Fruit fly (Drosophila melanogaster) whole organism, prepupa: ENCODE results near the gene CG10638.

Experiments
- CG10669 ChIP-seq: fragments of 200-800 bp; sonication (Bioruptor generic); optimal IDR thresholded peaks from 3 replicates; lab custom pipeline; 2018; ENCODE audit warnings: missing biosample characterization, mild to moderate bottlenecking, missing genetic modification characterization, moderate library complexity
- CG11294 ChIP-seq: fragments of 200-800 bp; sonication (Bioruptor generic); IDR thresholded peaks from 2 replicates; pipeline ENCODE4 v1.3.6; 2022; ENCODE audit warnings: missing biosample characterization, missing genetic modification characterization
- CG11762 ChIP-seq: fragments of 200-800 bp; sonication (Bioruptor generic); optimal IDR thresholded peaks from 3 replicates; lab custom pipeline; 2016; ENCODE audit warnings: missing biosample characterization, missing genetic modification characterization; ENCODE audit not compliant: insufficient read depth
- CG11902 ChIP-seq: fragments of 200-800 bp; sonication (Bioruptor generic); optimal IDR thresholded peaks from 3 replicates; lab custom pipeline; 2016; ENCODE audit warnings: missing biosample characterization, missing genetic modification characterization
- CG15336 ChIP-seq: fragments of 200-800 bp; sonication (Bioruptor generic); IDR thresholded peaks from 2 replicates; pipeline ENCODE4 v1.3.6; 2022; ENCODE audit warnings: missing biosample characterization, missing genetic modification characterization
- CG1621 ChIP-seq: fragments of 200-800 bp; sonication (Bioruptor generic); optimal IDR thresholded peaks from 3 replicates; lab custom pipeline; 2018; ENCODE audit warnings: missing biosample characterization, mild to moderate bottlenecking, missing genetic modification characterization
- CG16779 ChIP-seq: fragments of 200-800 bp; sonication (Bioruptor generic); optimal IDR thresholded peaks from 3 replicates; lab custom pipeline; 2017; ENCODE audit warnings: missing biosample characterization, mild to moderate bottlenecking, missing genetic modification characterization
- CG3032 ChIP-seq: fragments of 200-800 bp; optimal IDR thresholded peaks from 2 replicates; lab custom pipeline; 2019; ENCODE audit warnings: missing biosample characterization, mild to moderate bottlenecking, missing genetic modification characterization, moderate library complexity
- CG31627 ChIP-seq: fragments of 200-800 bp; sonication (Bioruptor generic); optimal IDR thresholded peaks from 3 replicates; lab custom pipeline; 2016; ENCODE audit warnings: missing biosample characterization, missing genetic modification characterization
- CG34406 ChIP-seq: fragments of 200-800 bp; sonication (Bioruptor generic); optimal IDR thresholded peaks from 3 replicates; lab custom pipeline; 2016; ENCODE audit warnings: missing biosample characterization, missing genetic modification characterization
- CG4318 ChIP-seq: fragments of 200-800 bp; sonication (Bioruptor generic); optimal IDR thresholded peaks from 3 replicates; lab custom pipeline; 2017; ENCODE audit warnings: missing biosample characterization, mild to moderate bottlenecking, missing genetic modification characterization
- CG6163 ChIP-seq: fragments of 200-800 bp; sonication (Bioruptor generic); IDR thresholded peaks from 3 replicates; pipeline ENCODE4 v1.3.6; 2022; ENCODE audit warnings: missing biosample characterization, missing genetic modification characterization
- CG6276 ChIP-seq: fragments of 200-800 bp; sonication (Bioruptor generic); optimal IDR thresholded peaks from 2 replicates; lab custom pipeline; 2017; ENCODE audit warnings: missing biosample characterization, mild to moderate bottlenecking, missing genetic modification characterization
- CG6808 ChIP-seq: fragments of 200-800 bp; sonication (Bioruptor generic); optimal IDR thresholded peaks from 3 replicates; lab custom pipeline; 2017; ENCODE audit warnings: missing biosample characterization, missing genetic modification characterization, mild to moderate bottlenecking, moderate library complexity, missing genetic modification reagents
- CG6854 ChIP-seq: fragments of 200-800 bp; sonication (Bioruptor generic); optimal IDR thresholded peaks from 2 replicates; lab custom pipeline; 2017; ENCODE audit warnings: missing biosample characterization, mild to moderate bottlenecking, missing genetic modification characterization
- CG7368 ChIP-seq: fragments of 200-800 bp; sonication (Bioruptor generic); optimal IDR thresholded peaks from 3 replicates; lab custom pipeline; 2016; ENCODE audit warnings: missing biosample characterization, missing genetic modification characterization
- CG8119 ChIP-seq: fragments of 200-800 bp; sonication (Bioruptor generic); IDR thresholded peaks from 3 replicates; pipeline ENCODE4 v1.3.6; 2022; ENCODE audit warnings: missing biosample characterization, missing genetic modification characterization
- CG8319 ChIP-seq: fragments of 200-800 bp; sonication (Bioruptor generic); optimal IDR thresholded peaks from 3 replicates; lab custom pipeline; 2016; ENCODE audit warnings: missing biosample characterization, missing genetic modification characterization
- CG8632 ChIP-seq: fragments of 200-800 bp; sonication (Bioruptor generic); optimal IDR thresholded peaks from 3 replicates; lab custom pipeline; 2016; ENCODE audit warnings: missing biosample characterization, missing genetic modification characterization
- Eip75B ChIP-seq: fragments of 200-800 bp; sonication (Bioruptor generic); optimal IDR thresholded peaks from 3 replicates; lab custom pipeline; 2016; ENCODE audit warnings: missing biosample characterization, missing genetic modification characterization
- Eip78C ChIP-seq: fragments of 200-800 bp; sonication (Bioruptor generic); peaks from one replicate; lab custom pipeline; 2016; ENCODE audit warnings: missing biosample characterization, missing genetic modification characterization
- Eip93F ChIP-seq: fragments of 200-800 bp; sonication (Bioruptor generic); optimal IDR thresholded peaks from 2 replicates; lab custom pipeline; 2016; ENCODE audit warnings: missing biosample characterization, mild to moderate bottlenecking, missing genetic modification characterization
- Ets21C ChIP-seq: fragments of 200-800 bp; sonication (Bioruptor generic); optimal IDR thresholded peaks from 3 replicates; lab custom pipeline; 2016; ENCODE audit warnings: missing biosample characterization, missing genetic modification characterization
- Ets96B ChIP-seq: fragments of 200-800 bp; optimal IDR thresholded peaks from 2 replicates; lab custom pipeline; 2019; ENCODE audit warnings: missing biosample characterization, mild to moderate bottlenecking, missing genetic modification characterization, moderate library complexity
- Gug ChIP-seq: fragments of 200-800 bp; sonication (Bioruptor generic); IDR thresholded peaks from 2 replicates; pipeline ENCODE4 v1.3.6; 2022; ENCODE audit warnings: missing biosample characterization, missing genetic modification characterization
- Hr38 ChIP-seq: sonication (Bioruptor generic); optimal IDR thresholded peaks from 2 replicates; lab custom pipeline; 2016; ENCODE audit warnings: missing biosample characterization, missing genetic modification characterization
- Hr4 ChIP-seq: fragments of 200-800 bp; sonication (Bioruptor generic); optimal IDR thresholded peaks from 3 replicates; lab custom pipeline; 2016; ENCODE audit warnings: missing biosample characterization, missing genetic modification characterization
- Lpt ChIP-seq: fragments of 200-800 bp; sonication (Bioruptor generic); optimal IDR thresholded peaks from 3 replicates; lab custom pipeline; 2016; ENCODE audit warnings: missing biosample characterization, missing genetic modification characterization
- Met ChIP-seq: fragments of 200-800 bp; sonication (Bioruptor generic); optimal IDR thresholded peaks from 3 replicates; lab custom pipeline; 2016; ENCODE audit warnings: missing biosample characterization, missing genetic modification characterization
- OdsH ChIP-seq: fragments of 200-800 bp; sonication (Bioruptor generic); optimal IDR thresholded peaks from 3 replicates; lab custom pipeline; 2016; ENCODE audit warnings: missing biosample characterization, missing genetic modification characterization
- Smox ChIP-seq: fragments of 200-800 bp; sonication (Bioruptor generic); optimal IDR thresholded peaks from 3 replicates; lab custom pipeline; 2016; ENCODE audit warnings: missing biosample characterization, missing genetic modification characterization
- Sox102F ChIP-seq: fragments of 200-800 bp; sonication (Bioruptor generic); optimal IDR thresholded peaks from 2 replicates; lab custom pipeline; 2016; ENCODE audit warnings: missing biosample characterization, mild to moderate bottlenecking, missing genetic modification characterization
- Sox14 ChIP-seq: fragments of 200-800 bp; sonication (Bioruptor generic); optimal IDR thresholded peaks from 3 replicates; lab custom pipeline; 2016; ENCODE audit warnings: missing biosample characterization, missing genetic modification characterization
- Sox15 ChIP-seq: fragments of 200-800 bp; sonication (Bioruptor generic); optimal IDR thresholded peaks from 3 replicates; lab custom pipeline; 2016; ENCODE audit warnings: missing biosample characterization, missing genetic modification characterization
- achi ChIP-seq: fragments of 200-800 bp; sonication (Bioruptor generic); optimal IDR thresholded peaks from 3 replicates; lab custom pipeline; 2016; ENCODE audit warnings: missing biosample characterization, missing genetic modification characterization
- cyc ChIP-seq: fragments of 200-800 bp; sonication (Bioruptor generic); optimal IDR thresholded peaks from 3 replicates; lab custom pipeline; 2016; ENCODE audit warnings: missing biosample characterization, missing genetic modification characterization
- dac ChIP-seq: fragments of 200-800 bp; sonication (Bioruptor generic); optimal IDR thresholded peaks from 2 replicates; lab custom pipeline; 2017; ENCODE audit warnings: missing biosample characterization, mild to moderate bottlenecking, missing genetic modification characterization
- eg ChIP-seq: fragments of 200-800 bp; sonication (Bioruptor generic); IDR thresholded peaks from 3 replicates; pipeline ENCODE4 v1.3.6; 2022; ENCODE audit warnings: missing biosample characterization, missing genetic modification characterization
- esn ChIP-seq: fragments of 200-800 bp; sonication (Bioruptor generic); optimal IDR thresholded peaks from 2 replicates; lab custom pipeline; 2016; ENCODE audit warnings: missing biosample characterization, mild to moderate bottlenecking, missing genetic modification characterization, moderate library complexity
- fd85E ChIP-seq: fragments of 200-800 bp; sonication (Bioruptor generic); optimal IDR thresholded peaks from 3 replicates; lab custom pipeline; 2016; ENCODE audit warnings: missing biosample characterization, missing genetic modification characterization
- fkh ChIP-seq: fragments of 200-800 bp; sonication (Bioruptor generic); optimal IDR thresholded peaks from 3 replicates; lab custom pipeline; 2017; ENCODE audit warnings: missing biosample characterization, mild to moderate bottlenecking, missing genetic modification characterization, moderate library complexity
- lz ChIP-seq: fragments of 200-800 bp; sonication (Bioruptor generic); optimal IDR thresholded peaks from 3 replicates; lab custom pipeline; 2016; ENCODE audit warnings: missing biosample characterization, missing genetic modification characterization
- net ChIP-seq: fragments of 200-800 bp; sonication (Bioruptor generic); optimal IDR thresholded peaks from 3 replicates; lab custom pipeline; 2016; ENCODE audit warnings: missing biosample characterization, missing genetic modification characterization
- pdm3 ChIP-seq: fragments of 200-800 bp; sonication (Bioruptor generic); optimal IDR thresholded peaks from 3 replicates; lab custom pipeline; 2016; ENCODE audit warnings: missing biosample characterization, missing genetic modification characterization
- salr ChIP-seq, 2 experiments: fragments of 200-800 bp; sonication (Bioruptor generic); optimal IDR thresholded peaks; 3 replicates each; lab custom pipeline; 2016 to 2018; ENCODE audit warnings: missing biosample characterization in 2 of 2, missing genetic modification characterization in 2 of 2, mild to moderate bottlenecking in 1 of 2
- spab ChIP-seq: fragments of 200-800 bp; sonication (Bioruptor generic); optimal IDR thresholded peaks from 2 replicates; lab custom pipeline; 2017; ENCODE audit warnings: missing biosample characterization, mild to moderate bottlenecking, missing genetic modification characterization, missing genetic modification reagents
- ss ChIP-seq, 2 experiments: fragments of 200-800 bp; sonication (Bioruptor generic); optimal IDR thresholded peaks; 2 replicates in 1 of 2; 3 replicates in 1 of 2; lab custom pipeline; 2017 to 2018; ENCODE audit warnings: mild to moderate bottlenecking in 2 of 2, missing biosample characterization in 2 of 2, missing genetic modification characterization in 2 of 2, moderate library complexity in 1 of 2
- svp ChIP-seq: fragments of 200-800 bp; sonication (Bioruptor generic); peaks from one replicate; lab custom pipeline; 2016; ENCODE audit warnings: missing biosample characterization, missing genetic modification characterization
- vri ChIP-seq: fragments of 200-800 bp; sonication (Bioruptor generic); optimal IDR thresholded peaks from 3 replicates; lab custom pipeline; 2016; ENCODE audit warnings: missing biosample characterization, mild to moderate bottlenecking, missing genetic modification characterization

The CG10638 gene

DNA sequence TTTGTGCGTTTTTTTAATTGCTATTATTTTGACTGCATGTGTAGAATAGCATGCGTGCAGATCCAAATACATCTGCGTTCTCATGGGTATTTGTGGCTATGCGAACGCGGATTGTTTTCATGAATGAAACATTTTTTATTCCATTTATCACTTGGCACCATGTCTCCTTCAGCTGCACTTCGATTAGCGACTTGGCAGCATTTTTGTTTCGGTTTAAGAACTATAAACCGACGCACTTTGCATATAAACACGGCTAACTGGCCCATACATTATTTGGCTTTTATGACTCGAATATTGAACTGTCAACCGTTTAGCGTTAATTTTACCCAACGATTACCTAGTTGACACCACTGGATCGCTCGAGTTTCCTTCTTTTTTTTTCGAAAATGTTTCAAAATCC is 16.6 kb downstream of the CG10638 start:
- no peak for TF ChIP-seq fkh (GFP tag; lab: Kevin White, UChicago)
- no peak for TF ChIP-seq CG1621 (tag; lab: Kevin White, UChicago)
- TF ChIP-seq eg (GFP tag; lab: Robert Waterston, UW) = 0 out of 3 replicates have a peak, but pooled peaks have one; percentile 23
- no peak for TF ChIP-seq CG11294
- peak; percentile 24 for TF ChIP-seq Eip78C (GFP tag; lab: Kevin White, UChicago)
- no peak for TF ChIP-seq CG31627 (GFP tag; lab: Kevin White, UChicago)
- peak; percentile 91 for TF ChIP-seq CG6808 (GFP tag; lab: Kevin White, UChicago)
- TF ChIP-seq CG16779 = no peak
- TF ChIP-seq salr (GFP tag; optimal IDR thresholded peaks at IDR 0.05; lab: Kevin White, UChicago) = no peak
- no peak for TF ChIP-seq Ets21C (GFP tag; lab: Kevin White, UChicago)

DNA sequence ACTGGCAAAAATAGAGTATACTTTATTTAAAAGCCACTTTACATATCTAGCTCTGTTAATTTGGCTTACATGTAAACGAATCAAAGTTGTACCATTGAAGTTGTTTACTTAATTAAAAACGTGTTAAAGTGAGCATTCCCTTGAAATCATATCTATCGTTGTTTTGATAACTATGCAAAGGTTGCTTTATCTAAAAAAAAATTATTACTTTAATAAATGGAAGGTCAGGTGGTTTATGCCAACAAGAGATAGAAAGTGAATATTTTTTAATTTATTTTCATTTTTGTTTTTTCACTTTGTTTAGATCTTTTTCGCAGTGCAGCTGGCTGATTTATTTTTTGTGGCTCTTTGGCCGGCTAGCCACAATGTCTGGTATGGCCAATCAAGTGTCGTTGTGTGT is 18.2 kb downstream of the CG10638 start:
- peak; percentile 67 for TF ChIP-seq CG3032 (tag; lab: Kevin White, UChicago)
- TF ChIP-seq Sox102F (GFP tag; lab: Kevin White, UChicago) = peak; percentile 22
- TF ChIP-seq OdsH (GFP tag; lab: Kevin White, UChicago) = peak; percentile 83
- peak; percentile 57 for TF ChIP-seq Met (GFP tag; lab: Kevin White, UChicago)
- peak; percentile 84 for TF ChIP-seq CG4318
- TF ChIP-seq Smox = peak; percentile 40
- peak in 1 of 2 experiments; percentile 9 for TF ChIP-seq ss (GFP tag; optimal IDR thresholded peaks at IDR 0.05; lab: Kevin White, UChicago)
- TF ChIP-seq spab = peak; percentile 40
- TF ChIP-seq CG8119 (GFP tag; lab: Robert Waterston, UW) = peak; percentile 91
- peak; percentile 75 for TF ChIP-seq Sox14 (GFP tag; lab: Kevin White, UChicago)
- peak; percentile 85 for TF ChIP-seq net
- peak; percentile 54 for TF ChIP-seq CG8632 (GFP tag; lab: Kevin White, UChicago)
- TF ChIP-seq Eip93F = no peak
- TF ChIP-seq CG6854 (GFP tag; lab: Kevin White, UChicago) = no peak
- peak; percentile 29 for TF ChIP-seq CG31627 (GFP tag; lab: Kevin White, UChicago)
- TF ChIP-seq salr (GFP tag; optimal IDR thresholded peaks at IDR 0.05; lab: Kevin White, UChicago) = peak in 1 of 2 experiments; percentile 85
- peak; percentile 78 for TF ChIP-seq pdm3 (GFP tag; lab: Kevin White, UChicago)
- no peak for TF ChIP-seq Hr38 (GFP tag; lab: Kevin White, UChicago)
- TF ChIP-seq CG6808 (GFP tag; lab: Kevin White, UChicago) = peak; percentile 59
- TF ChIP-seq Sox15 (GFP tag; lab: Kevin White, UChicago) = peak; percentile 5
- TF ChIP-seq Eip78C (GFP tag; lab: Kevin White, UChicago) = peak; percentile 93
- no peak for TF ChIP-seq fkh (GFP tag; lab: Kevin White, UChicago)
- TF ChIP-seq dac (GFP tag; lab: Kevin White, UChicago) = peak; percentile 76
- TF ChIP-seq CG16779 = peak; percentile 28
- peak; percentile 79 for TF ChIP-seq Lpt (GFP tag; lab: Kevin White, UChicago)
- peak; percentile 93 for TF ChIP-seq Hr4
- peak; percentile 77 for TF ChIP-seq achi (GFP tag; lab: Kevin White, UChicago)
- peak; percentile 16 for TF ChIP-seq CG11902 (GFP tag; lab: Kevin White, UChicago)
- no peak for TF ChIP-seq fd85E
- peak; percentile 7 for TF ChIP-seq vri
- peak; percentile 73 for TF ChIP-seq CG11294
- peak; percentile 73 for TF ChIP-seq Gug
- TF ChIP-seq CG7368 = peak; percentile 9
- peak; percentile 88 for TF ChIP-seq eg (GFP tag; lab: Robert Waterston, UW)
- peak; percentile 40 for TF ChIP-seq CG34406 (GFP tag; lab: Kevin White, UChicago)
- peak; percentile 54 for TF ChIP-seq esn (GFP tag; lab: Kevin White, UChicago)
- peak; percentile 91 for TF ChIP-seq CG15336 (GFP tag; lab: Robert Waterston, UW)
- peak; percentile 66 for TF ChIP-seq Ets96B (tag; lab: Kevin White, UChicago)
- TF ChIP-seq CG11762 (GFP tag; lab: Kevin White, UChicago) = peak; percentile 60
- peak; percentile 42 for TF ChIP-seq CG8319 (GFP tag; lab: Kevin White, UChicago)
- peak; percentile 90 for TF ChIP-seq CG6276 (GFP tag; lab: Kevin White, UChicago)
- TF ChIP-seq Eip75B (GFP tag; lab: Kevin White, UChicago) = peak; percentile 57
- peak; percentile 81 for TF ChIP-seq CG6163 (GFP tag; lab: Robert Waterston, UW)
- peak; percentile 18 for TF ChIP-seq CG10669
- TF ChIP-seq cyc (GFP tag; lab: Kevin White, UChicago) = peak; percentile 30
- TF ChIP-seq lz (GFP tag; lab: Kevin White, UChicago) = peak; percentile 47
- TF ChIP-seq CG1621 (tag; lab: Kevin White, UChicago) = peak; percentile 9
- TF ChIP-seq svp (GFP tag; lab: Kevin White, UChicago) = no peak
